Fruit fly (Drosophila melanogaster) whole organism, embryonic: Measurements from ENCODE around the gene a10.

Experiments used
- Aef1 ChIP-seq: fragments of 200-800 bp; sonication (Bioruptor generic); IDR thresholded peaks from 3 replicates; pipeline ENCODE4 v1.3.6; 2022; ENCODE audit warnings: missing biosample characterization, missing genetic modification characterization
- Bgb ChIP-seq: fragments of 200-800 bp; sonication (Bioruptor generic); IDR thresholded peaks from 2 replicates; pipeline ENCODE4 v1.3.6; 2022; ENCODE audit warnings: missing biosample characterization, missing genetic modification characterization; ENCODE audit not compliant: partially characterized antibody
- BtbVII ChIP-seq: fragments of 200-800 bp; sonication (Bioruptor generic); optimal IDR thresholded peaks from 3 replicates; lab custom pipeline; 2017; ENCODE audit warnings: missing biosample characterization, mild to moderate bottlenecking, missing genetic modification characterization
- Bteb2 ChIP-seq: fragments of 200-800 bp; sonication (Bioruptor generic); optimal IDR thresholded peaks from 2 replicates; lab custom pipeline; 2016; ENCODE audit warnings: missing biosample characterization, missing genetic modification characterization
- CG10366 ChIP-seq: fragments of 200-800 bp; sonication (Bioruptor generic); IDR thresholded peaks from 2 replicates; pipeline ENCODE4 v1.3.6; 2022; ENCODE audit warnings: missing biosample characterization, missing genetic modification characterization
- CG10979 ChIP-seq: fragments of 200-800 bp; sonication (Bioruptor generic); optimal IDR thresholded peaks from 2 replicates; lab custom pipeline; 2018; ENCODE audit warnings: missing biosample characterization, mild to moderate bottlenecking, missing genetic modification characterization, moderate library complexity
- CG11504 ChIP-seq: fragments of 200-800 bp; sonication (Bioruptor generic); optimal IDR thresholded peaks from 3 replicates; lab custom pipeline; 2019; ENCODE audit warnings: missing biosample characterization, mild to moderate bottlenecking, missing genetic modification characterization, moderate library complexity
- CG12659 ChIP-seq: fragments of 200-800 bp; sonication (Bioruptor generic); optimal IDR thresholded peaks from 3 replicates; lab custom pipeline; 2017; ENCODE audit warnings: mild to moderate bottlenecking, missing biosample characterization, missing genetic modification reagents, missing genetic modification characterization
- CG13287 ChIP-seq: fragments of 200-800 bp; sonication (Bioruptor generic); IDR thresholded peaks from 2 replicates; pipeline ENCODE4 v1.3.6; 2022; ENCODE audit warnings: missing biosample characterization, missing genetic modification characterization; ENCODE audit not compliant: partially characterized antibody
- CG14050 ChIP-seq: fragments of 200-800 bp; sonication (Bioruptor generic); IDR thresholded peaks from 3 replicates; pipeline ENCODE4 v1.3.6; 2022; ENCODE audit warnings: missing biosample characterization, missing genetic modification characterization
- CG17802 ChIP-seq: fragments of 200-800 bp; sonication (Bioruptor generic); optimal IDR thresholded peaks from 2 replicates; lab custom pipeline; 2018; ENCODE audit warnings: missing biosample characterization, mild to moderate bottlenecking, missing genetic modification characterization, moderate library complexity
- CG17912 ChIP-seq: fragments of 200-800 bp; sonication (Bioruptor generic); optimal IDR thresholded peaks from 2 replicates; lab custom pipeline; 2018; ENCODE audit warnings: missing biosample characterization, mild to moderate bottlenecking, missing genetic modification characterization
- CG30020 ChIP-seq: fragments of 200-800 bp; optimal IDR thresholded peaks from 2 replicates; lab custom pipeline; 2019; ENCODE audit warnings: missing biosample characterization, mild to moderate bottlenecking, missing genetic modification characterization, moderate library complexity
- CG31365 ChIP-seq: fragments of 200-800 bp; sonication (Bioruptor generic); optimal IDR thresholded peaks from 2 replicates; lab custom pipeline; 2018; ENCODE audit warnings: missing biosample characterization, mild to moderate bottlenecking, missing genetic modification characterization
- CG32772 ChIP-seq: fragments of 200-800 bp; sonication (Bioruptor generic); IDR thresholded peaks from 2 replicates; pipeline ENCODE4 v1.3.6; 2022; ENCODE audit warnings: missing biosample characterization, missing genetic modification characterization
- CG3281 ChIP-seq: fragments of 200-800 bp; sonication (Bioruptor generic); optimal IDR thresholded peaks from 3 replicates; lab custom pipeline; 2017; ENCODE audit warnings: missing biosample characterization, mild to moderate bottlenecking, missing genetic modification characterization
- CG4328 ChIP-seq: fragments of 200-800 bp; sonication (Bioruptor generic); optimal IDR thresholded peaks from 3 replicates; lab custom pipeline; 2017; ENCODE audit warnings: missing biosample characterization, missing genetic modification reagents, missing genetic modification characterization
- CG6683 ChIP-seq: fragments of 200-800 bp; sonication (Bioruptor generic); optimal IDR thresholded peaks from 2 replicates; lab custom pipeline; 2017; ENCODE audit warnings: missing biosample characterization, mild to moderate bottlenecking, missing genetic modification characterization, missing genetic modification reagents
- CG7357 ChIP-seq: fragments of 200-800 bp; sonication (Bioruptor generic); IDR thresholded peaks from 3 replicates; pipeline ENCODE4 v1.3.6; 2022; ENCODE audit warnings: missing biosample characterization, missing genetic modification characterization
- CG8359 ChIP-seq: fragments of 200-800 bp; sonication (Bioruptor generic); optimal IDR thresholded peaks from 2 replicates; lab custom pipeline; 2017; ENCODE audit warnings: missing biosample characterization, mild to moderate bottlenecking, missing genetic modification characterization, borderline replicate concordance
- CG8478 ChIP-seq: fragments of >200 bp; optimal IDR thresholded peaks from 2 replicates; lab custom pipeline; 2018
- CG9437 ChIP-seq: fragments of 200-800 bp; sonication (Bioruptor generic); optimal IDR thresholded peaks from 2 replicates; lab custom pipeline; 2018; ENCODE audit warnings: missing biosample characterization, mild to moderate bottlenecking, missing genetic modification characterization
- CG9797 ChIP-seq: fragments of 200-800 bp; sonication (Bioruptor generic); optimal IDR thresholded peaks from 3 replicates; lab custom pipeline; 2018; ENCODE audit warnings: missing biosample characterization, mild to moderate bottlenecking, missing genetic modification characterization
- Dbx ChIP-seq: fragments of 200-800 bp; sonication (Bioruptor generic); IDR thresholded peaks from 3 replicates; pipeline ENCODE4 v1.3.6; 2022; ENCODE audit warnings: missing biosample characterization, missing genetic modification characterization
- Doc3 ChIP-seq: fragments of 200-800 bp; sonication (Bioruptor generic); IDR thresholded peaks from 3 replicates; pipeline ENCODE4 v1.3.6; 2022; ENCODE audit warnings: missing biosample characterization, missing genetic modification characterization; ENCODE audit not compliant: partially characterized antibody
- ERR ChIP-seq: fragments of 200-800 bp; sonication (Bioruptor generic); optimal IDR thresholded peaks from 2 replicates; lab custom pipeline; 2016; ENCODE audit warnings: missing biosample characterization, missing genetic modification characterization
- H2.0 ChIP-seq: fragments of 200-800 bp; sonication (Bioruptor generic); IDR thresholded peaks from 2 replicates; pipeline ENCODE4 v1.3.6; 2022; ENCODE audit warnings: missing biosample characterization, missing genetic modification characterization
- HLH54F ChIP-seq: fragments of 200-800 bp; sonication (Bioruptor generic); optimal IDR thresholded peaks from 3 replicates; lab custom pipeline; 2016; ENCODE audit warnings: missing biosample characterization, missing genetic modification characterization
- Jarid2 ChIP-seq: fragments of 200-800 bp; sonication (Bioruptor generic); optimal IDR thresholded peaks from 3 replicates; lab custom pipeline; 2017; ENCODE audit warnings: mild to moderate bottlenecking, missing biosample characterization, missing genetic modification reagents, missing genetic modification characterization
- MTF-1 ChIP-seq: fragments of 200-800 bp; sonication (Bioruptor generic); optimal IDR thresholded peaks from 2 replicates; lab custom pipeline; 2018; ENCODE audit warnings: missing biosample characterization, mild to moderate bottlenecking, missing genetic modification characterization, borderline replicate concordance
- Med ChIP-seq: fragments of 200-800 bp; sonication (Bioruptor generic); peaks from one replicate; lab custom pipeline; 2016; ENCODE audit warnings: missing biosample characterization, missing genetic modification characterization, mild to moderate bottlenecking, inconsistent platforms, moderate library complexity
- Meics ChIP-seq: fragments of 200-800 bp; sonication (Bioruptor generic); optimal IDR thresholded peaks from 2 replicates; lab custom pipeline; 2017; ENCODE audit warnings: missing biosample characterization, mild to moderate bottlenecking, missing genetic modification characterization
- Mes4 ChIP-seq: fragments of 200-800 bp; sonication (Bioruptor generic); optimal IDR thresholded peaks from 2 replicates; lab custom pipeline; 2016; ENCODE audit warnings: missing biosample characterization, missing genetic modification characterization
- Nf-YC ChIP-seq: fragments of 200-800 bp; optimal IDR thresholded peaks from 3 replicates; lab custom pipeline; 2019; ENCODE audit warnings: missing biosample characterization, mild to moderate bottlenecking, missing genetic modification characterization, moderate library complexity
- Ravus ChIP-seq: fragments of 200-800 bp; sonication (Bioruptor generic); IDR thresholded peaks from 2 replicates; pipeline ENCODE4 v1.3.6; 2022; ENCODE audit warnings: missing biosample characterization, missing genetic modification characterization
- az2 ChIP-seq: fragments of 200-800 bp; sonication (Bioruptor generic); optimal IDR thresholded peaks from 3 replicates; lab custom pipeline; 2016; ENCODE audit warnings: missing biosample characterization, missing genetic modification characterization
- bsh ChIP-seq, 2 experiments: fragments of 200-800 bp; sonication (Bioruptor generic); optimal IDR thresholded peaks; 2 replicates each; lab custom pipeline; 2017 to 2018; ENCODE audit warnings: mild to moderate bottlenecking in 2 of 2, missing biosample characterization in 2 of 2, missing genetic modification characterization in 2 of 2, moderate library complexity in 1 of 2
- cg ChIP-seq: fragments of 200-800 bp; sonication (Bioruptor generic); optimal IDR thresholded peaks from 3 replicates; lab custom pipeline; 2019; ENCODE audit warnings: missing biosample characterization, mild to moderate bottlenecking, missing genetic modification characterization, moderate library complexity
- gt ChIP-seq: fragments of 200-800 bp; sonication (Bioruptor generic); IDR thresholded peaks from 2 replicates; pipeline ENCODE4 v1.3.6; 2022; ENCODE audit warnings: missing biosample characterization, missing genetic modification characterization
- insv ChIP-seq, 2 experiments: fragments of 200-800 bp; sonication (Bioruptor generic); optimal IDR thresholded peaks; 3 replicates each; lab custom pipeline; 2016 to 2018; ENCODE audit warnings: missing biosample characterization in 2 of 2, missing genetic modification characterization in 2 of 2
- kni ChIP-seq: fragments of 200-800 bp; sonication (Bioruptor generic); optimal IDR thresholded peaks from 3 replicates; lab custom pipeline; 2017; ENCODE audit warnings: mild to moderate bottlenecking, missing biosample characterization, missing genetic modification reagents, missing genetic modification characterization
- maf-S ChIP-seq: fragments of 200-800 bp; sonication (Bioruptor generic); optimal IDR thresholded peaks from 2 replicates; lab custom pipeline; 2016; ENCODE audit warnings: missing biosample characterization, missing genetic modification characterization
- nmo ChIP-seq: fragments of 200-800 bp; sonication (Bioruptor generic); optimal IDR thresholded peaks from 2 replicates; lab custom pipeline; 2018; ENCODE audit warnings: missing biosample characterization, mild to moderate bottlenecking, missing genetic modification characterization, moderate library complexity
- org-1 ChIP-seq: fragments of 200-800 bp; sonication (Bioruptor generic); optimal IDR thresholded peaks from 2 replicates; lab custom pipeline; 2017; ENCODE audit warnings: missing biosample characterization, missing genetic modification characterization
- pho ChIP-seq: fragments of 200-800 bp; sonication (Bioruptor generic); optimal IDR thresholded peaks from 2 replicates; lab custom pipeline; 2016; ENCODE audit warnings: missing biosample characterization, missing genetic modification characterization
- pum ChIP-seq: fragments of 200-800 bp; sonication (Bioruptor generic); optimal IDR thresholded peaks from 2 replicates; lab custom pipeline; 2016; ENCODE audit warnings: missing biosample characterization, missing genetic modification characterization
- sob ChIP-seq: fragments of 200-800 bp; sonication (Bioruptor generic); IDR thresholded peaks from 2 replicates; pipeline ENCODE4 v1.3.6; 2022; ENCODE audit warnings: missing biosample characterization, missing genetic modification characterization
- stc ChIP-seq: fragments of 200-800 bp; sonication (Bioruptor generic); IDR thresholded peaks from 2 replicates; pipeline ENCODE4 v1.3.6; 2022; ENCODE audit warnings: missing biosample characterization, missing genetic modification characterization

Gene a10

DNA sequence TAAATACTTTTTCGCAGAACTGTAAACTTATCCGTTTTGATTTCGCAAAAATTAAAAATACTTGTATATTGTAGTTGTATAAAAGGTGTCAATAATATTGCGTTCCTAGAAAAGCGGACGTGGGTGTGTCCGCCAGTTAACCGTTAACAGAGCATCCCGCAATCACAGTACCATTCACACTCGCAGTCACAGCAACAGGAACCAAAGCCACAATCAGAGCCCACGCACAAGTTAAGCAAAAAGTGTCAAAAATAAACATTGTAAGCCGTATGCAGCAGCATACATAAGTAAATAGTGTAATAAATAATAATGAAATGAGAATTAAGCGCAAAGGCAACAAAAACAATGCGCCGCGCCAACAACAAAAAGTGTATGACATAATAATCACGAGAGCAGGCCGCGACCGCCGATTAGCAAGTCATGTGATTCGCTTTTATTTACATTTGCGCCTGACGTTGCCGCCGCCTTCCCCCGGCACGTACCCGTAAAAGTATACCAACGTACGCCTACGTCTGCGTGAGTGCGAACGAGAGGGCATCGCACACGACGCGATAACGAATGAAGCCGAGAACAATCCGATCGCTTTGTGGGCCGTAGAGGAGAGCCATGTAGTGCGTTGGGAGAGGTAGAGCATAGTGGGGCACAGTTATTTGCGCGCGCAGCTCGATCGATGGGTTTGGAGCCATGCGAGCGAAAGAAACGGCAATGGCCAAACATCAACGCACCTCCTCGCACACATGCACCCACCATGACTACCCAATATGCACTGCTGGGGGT lies 13.6 kb downstream of the a10 start (continued):
- TF ChIP-seq CG12659 (GFP tag; lab: Kevin White, UChicago) (no peak), pho (peak; percentile 26), MTF-1 (peak; percentile 58), CG17802 (tag; lab: Kevin White, UChicago) (no peak), Bgb (GFP tag; lab: Robert Waterston, UW) (peak; percentile 49; the same call in 1 of the 2 replicates), CG8359 (GFP tag; lab: Kevin White, UChicago) (no peak), sob (GFP tag; lab: Robert Waterston, UW) (peak; percentile 18; the same call in 1 of the 2 replicates), pum (GFP tag; lab: Kevin White, UChicago) (no peak), CG3281 (GFP tag; lab: Kevin White, UChicago) (peak; percentile 47), CG17912 (GFP tag; lab: Kevin White, UChicago) (no peak), Bteb2 (no peak), CG8478 (lab: Kevin White, UChicago) (peak; percentile 84), nmo (GFP tag; lab: Kevin White, UChicago) (peak; percentile 26), kni (peak; percentile 87), cg (GFP tag; lab: Kevin White, UChicago) (peak; percentile 60), az2 (GFP tag; lab: Kevin White, UChicago) (no peak), CG11504 (peak; percentile 63), insv (GFP tag; optimal IDR thresholded peaks at IDR 0.05; lab: Kevin White, UChicago) (peak in 1 of 2 experiments; percentile 39), bsh (GFP tag; optimal IDR thresholded peaks at IDR 0.05; lab: Kevin White, UChicago) (peak in 1 of 2 experiments; percentile 8), Dbx (GFP tag; lab: Robert Waterston, UW) (peak; percentile 65; the same call in 1 of the 3 replicates), CG10979 (tag; lab: Kevin White, UChicago) (no peak), CG14050 (peak; percentile 34; the same call in 1 of the 3 replicates), Aef1 (GFP tag; lab: Robert Waterston, UW) (peak; percentile 13; the same call in 1 of the 3 replicates), Meics (GFP tag; lab: Kevin White, UChicago) (peak; percentile 45), Doc3 (GFP tag; lab: Robert Waterston, UW) (no peak), CG6683 (GFP tag; lab: Kevin White, UChicago) (peak; percentile 46), Jarid2 (peak; percentile 25), Nf-YC (tag; lab: Kevin White, UChicago) (peak; percentile 64), CG31365 (no peak), CG9437 (no peak), ERR (no peak), Med (peak; percentile 87), gt (GFP tag; lab: Robert Waterston, UW) (no peak), CG32772 (GFP tag; lab: Robert Waterston, UW) (no peak), CG4328 (GFP tag; lab: Kevin White, UChicago) (peak; percentile 31), stc (GFP tag; lab: Robert Waterston, UW) (peak; percentile 45; the same call in 1 of the 2 replicates), CG7357 (GFP tag; lab: Robert Waterston, UW) (no peak), Ravus (GFP tag; lab: Robert Waterston, UW) (no peak; the same call in 1 of the 2 replicates), CG9797 (GFP tag; lab: Kevin White, UChicago) (peak; percentile 14), CG13287 (GFP tag; lab: Robert Waterston, UW) (peak; percentile 64), BtbVII (GFP tag; lab: Kevin White, UChicago) (peak; percentile 49), Mes4 (GFP tag; lab: Kevin White, UChicago) (no peak), CG10366 (GFP tag; lab: Robert Waterston, UW) (peak; percentile 49), HLH54F (GFP tag; lab: Kevin White, UChicago) (peak; percentile 54), maf-S (peak; percentile 0), org-1 (GFP tag; lab: Kevin White, UChicago) (peak; percentile 9), CG30020 (tag; lab: Kevin White, UChicago) (no peak), H2.0 (GFP tag; lab: Robert Waterston, UW) (peak; percentile 16; the same call in 1 of the 2 replicates)
